Worm (Caenorhabditis elegans) whole organism, L1 larva: ENCODE results near the gene ttll-11.

Experiments used
- C34B4.2 ChIP-seq: sonication (generic microtip); optimal IDR thresholded peaks from 2 replicates; lab custom pipeline; 2017; ENCODE audit warnings: mild to moderate bottlenecking, missing genetic modification characterization, missing compliant biosample characterization
- ceh-82 ChIP-seq, 3 experiments: fragments of 150-350 bp in 1 of 3; sonication (generic microtip) in 2 of 3; optimal IDR thresholded peaks; 2 replicates each; lab custom pipeline; 2014 to 2017; ENCODE audit warnings: missing biosample characterization in 3 of 3, missing genetic modification characterization in 3 of 3
- ces-1 ChIP-seq: fragments of 150-350 bp; optimal IDR thresholded peaks from 2 replicates; lab custom pipeline; 2014; ENCODE audit warnings: missing biosample characterization, missing genetic modification reagents, missing genetic modification characterization
- lin-14 ChIP-seq: fragments of 200-800 bp; sonication (Bioruptor generic); optimal IDR thresholded peaks from 2 replicates; lab custom pipeline; 2018; ENCODE audit warnings: mild to moderate bottlenecking, missing genetic modification characterization, moderate library complexity, missing compliant biosample characterization
- lin-15B ChIP-seq: fragments of 150-350 bp; sonication (generic microtip); optimal IDR thresholded peaks from 3 replicates; lab custom pipeline; 2014; ENCODE audit warnings: missing biosample characterization, missing genetic modification characterization
- lin-35 ChIP-seq, 2 experiments: fragments of 150-350 bp; optimal IDR thresholded peaks; 2 replicates each; lab custom pipeline; 2014; ENCODE audit warnings: missing biosample characterization in 2 of 2, missing genetic modification characterization in 2 of 2, missing genetic modification reagents in 2 of 2
- lsy-2 ChIP-seq, 2 experiments: fragments of 150-350 bp; optimal IDR thresholded peaks; 2 replicates each; lab custom pipeline; 2014; ENCODE audit warnings: missing biosample characterization in 2 of 2, missing genetic modification characterization in 2 of 2
- nhr-76 ChIP-seq: sonication (generic microtip); optimal IDR thresholded peaks from 2 replicates; lab custom pipeline; 2017; ENCODE audit warnings: missing biosample characterization, missing genetic modification characterization
- pqm-1 ChIP-seq: sonication (generic microtip); optimal IDR thresholded peaks from 3 replicates; lab custom pipeline; 2017; ENCODE audit warnings: missing biosample characterization, missing genetic modification characterization
- skn-1 ChIP-seq: fragments of 150-350 bp; optimal IDR thresholded peaks from 2 replicates; lab custom pipeline; 2014; ENCODE audit warnings: missing biosample characterization, missing genetic modification characterization
- snu-23 ChIP-seq: sonication (generic microtip); optimal IDR thresholded peaks from 2 replicates; lab custom pipeline; 2016; ENCODE audit warnings: missing genetic modification characterization, missing compliant biosample characterization
- ztf-4 ChIP-seq: fragments of 150-350 bp; optimal IDR thresholded peaks from 2 replicates; lab custom pipeline; 2014; ENCODE audit warnings: missing biosample characterization, missing genetic modification characterization

- no peak for TF ChIP-seq C34B4.2
- no peak for TF ChIP-seq skn-1 (tag; lab: Kevin White, UChicago)
- no peak for TF ChIP-seq lin-14
- TF ChIP-seq nhr-76 (tag; lab: Kevin White, UChicago): no peak
- TF ChIP-seq ztf-4 (tag; lab: Kevin White, UChicago): no peak
- no peak for TF ChIP-seq snu-23
- no peak for TF ChIP-seq ces-1 (GFP tag; lab: Kevin White, UChicago)
- TF ChIP-seq lin-35 (GFP tag; optimal IDR thresholded peaks at IDR 0.05; lab: Kevin White, UChicago): no peak
- no peak for TF ChIP-seq pqm-1 (tag; lab: Kevin White, UChicago)
- TF ChIP-seq lin-15B (tag; lab: Kevin White, UChicago): no peak
- no peak for TF ChIP-seq lsy-2 (tag; optimal IDR thresholded peaks at IDR 0.05; lab: Kevin White, UChicago)
- TF ChIP-seq ceh-82 (tag; optimal IDR thresholded peaks at IDR 0.05; lab: Kevin White, UChicago): no peak
Measured at ce11 chrIV:8677303-8677702, 20.2 kb upstream of the ttll-11 start, which contains the start of gene F08B4.8.
